Fruit fly (Drosophila melanogaster) whole organism, embryonic: Measurements from ENCODE around the gene CG5639.

ENCODE experiments used
- Atf6 ChIP-seq: fragments of 200-800 bp; sonication (Bioruptor generic); IDR thresholded peaks from 2 replicates; pipeline ENCODE4 v1.3.6; 2022; ENCODE audit warnings: missing biosample characterization, missing genetic modification characterization
- CG10267 ChIP-seq: fragments of 200-800 bp; sonication (Bioruptor generic); optimal IDR thresholded peaks from 2 replicates; lab custom pipeline; 2018; ENCODE audit warnings: missing biosample characterization, mild to moderate bottlenecking, missing genetic modification characterization, moderate library complexity
- CG10366 ChIP-seq: fragments of 200-800 bp; sonication (Bioruptor generic); IDR thresholded peaks from 2 replicates; pipeline ENCODE4 v1.3.6; 2022; ENCODE audit warnings: missing biosample characterization, missing genetic modification characterization
- CG11398 ChIP-seq: fragments of 200-800 bp; sonication (Bioruptor generic); optimal IDR thresholded peaks from 2 replicates; lab custom pipeline; 2016; ENCODE audit warnings: missing biosample characterization, missing genetic modification characterization
- CG13775 ChIP-seq: fragments of 200-800 bp; sonication (Bioruptor generic); optimal IDR thresholded peaks from 3 replicates; lab custom pipeline; 2017; ENCODE audit warnings: missing biosample characterization, mild to moderate bottlenecking, missing genetic modification characterization
- CG15073 ChIP-seq: fragments of 200-800 bp; sonication (Bioruptor generic); optimal IDR thresholded peaks from 2 replicates; lab custom pipeline; 2016; ENCODE audit warnings: missing biosample characterization, missing genetic modification characterization
- CG1529 ChIP-seq: fragments of 200-800 bp; sonication (Bioruptor generic); optimal IDR thresholded peaks from 3 replicates; lab custom pipeline; 2018; ENCODE audit warnings: missing biosample characterization, missing genetic modification characterization
- CG15601 ChIP-seq: fragments of 200-800 bp; sonication (Bioruptor generic); optimal IDR thresholded peaks from 3 replicates; lab custom pipeline; 2019; ENCODE audit warnings: missing biosample characterization, mild to moderate bottlenecking, missing genetic modification characterization, moderate library complexity
- CG1602 ChIP-seq: fragments of 200-800 bp; sonication (Bioruptor generic); optimal IDR thresholded peaks from 3 replicates; lab custom pipeline; 2016; ENCODE audit warnings: missing biosample characterization, missing genetic modification characterization
- CG1603 ChIP-seq: fragments of 200-800 bp; sonication (Bioruptor generic); optimal IDR thresholded peaks from 2 replicates; lab custom pipeline; 2019; ENCODE audit warnings: missing biosample characterization, mild to moderate bottlenecking, missing genetic modification characterization, moderate library complexity
- CG17361 ChIP-seq: fragments of 200-800 bp; sonication (Bioruptor generic); IDR thresholded peaks from 3 replicates; pipeline ENCODE4 v1.3.6; 2022; ENCODE audit warnings: missing biosample characterization, missing genetic modification characterization
- CG18262 ChIP-seq: fragments of 200-800 bp; optimal IDR thresholded peaks from 3 replicates; lab custom pipeline; 2019; ENCODE audit warnings: missing biosample characterization, mild to moderate bottlenecking, missing genetic modification characterization, moderate library complexity
- CG18599 ChIP-seq: fragments of 200-800 bp; sonication (Bioruptor generic); optimal IDR thresholded peaks from 3 replicates; lab custom pipeline; 2017; ENCODE audit warnings: missing biosample characterization, missing genetic modification characterization, mild to moderate bottlenecking, moderate library complexity, missing genetic modification reagents
- CG18764 ChIP-seq: fragments of 200-800 bp; sonication (Bioruptor generic); optimal IDR thresholded peaks from 3 replicates; lab custom pipeline; 2016; ENCODE audit warnings: missing biosample characterization, missing genetic modification characterization
- CG30403 ChIP-seq: fragments of 200-800 bp; sonication (Bioruptor generic); optimal IDR thresholded peaks from 3 replicates; lab custom pipeline; 2016; ENCODE audit warnings: missing biosample characterization, missing genetic modification characterization
- CG31441 ChIP-seq: fragments of 200-800 bp; sonication (Bioruptor generic); IDR thresholded peaks from 2 replicates; pipeline ENCODE4 v1.3.6; 2022; ENCODE audit warnings: missing biosample characterization, missing genetic modification characterization
- CG3847 ChIP-seq: fragments of 200-800 bp; sonication (Bioruptor generic); IDR thresholded peaks from 2 replicates; pipeline ENCODE4 v1.3.6; 2022; ENCODE audit warnings: missing biosample characterization, missing genetic modification characterization
- CG4424 ChIP-seq: fragments of 200-800 bp; sonication (Bioruptor generic); optimal IDR thresholded peaks from 3 replicates; lab custom pipeline; 2016; ENCODE audit warnings: missing biosample characterization, missing genetic modification characterization
- CG6175 ChIP-seq: fragments of 200-800 bp; sonication (Bioruptor generic); IDR thresholded peaks from 3 replicates; pipeline ENCODE4 v1.3.6; 2022; ENCODE audit warnings: missing biosample characterization, missing genetic modification characterization
- CG6765 ChIP-seq: fragments of 200-800 bp; sonication (Bioruptor generic); optimal IDR thresholded peaks from 3 replicates; lab custom pipeline; 2017; ENCODE audit warnings: missing biosample characterization, mild to moderate bottlenecking, missing genetic modification characterization
- CG7839 ChIP-seq: fragments of 200-800 bp; sonication (Bioruptor generic); optimal IDR thresholded peaks from 3 replicates; lab custom pipeline; 2018; ENCODE audit warnings: missing biosample characterization, mild to moderate bottlenecking, missing genetic modification characterization, moderate library complexity
- CG9817 ChIP-seq: fragments of 200-800 bp; sonication (Bioruptor generic); optimal IDR thresholded peaks from 2 replicates; lab custom pipeline; 2018; ENCODE audit warnings: missing biosample characterization, mild to moderate bottlenecking, missing genetic modification characterization, moderate library complexity
- Dbx ChIP-seq: fragments of 200-800 bp; sonication (Bioruptor generic); IDR thresholded peaks from 3 replicates; pipeline ENCODE4 v1.3.6; 2022; ENCODE audit warnings: missing biosample characterization, missing genetic modification characterization
- Dll ChIP-seq: fragments of 200-800 bp; sonication (Bioruptor generic); IDR thresholded peaks from 4 replicates; pipeline ENCODE4 v1.3.6; 2022; ENCODE audit warnings: missing biosample characterization, missing genetic modification characterization; ENCODE audit not compliant: partially characterized antibody
- Ets65A ChIP-seq: fragments of 200-800 bp; sonication (Bioruptor generic); peaks from one replicate; lab custom pipeline; 2016; ENCODE audit warnings: missing biosample characterization, missing genetic modification characterization
- Ets97D ChIP-seq: fragments of 200-800 bp; sonication (Bioruptor generic); optimal IDR thresholded peaks from 3 replicates; lab custom pipeline; 2016; ENCODE audit warnings: missing biosample characterization, missing genetic modification characterization
- Fer3 ChIP-seq: fragments of 200-800 bp; sonication (Bioruptor generic); optimal IDR thresholded peaks from 2 replicates; lab custom pipeline; 2018; ENCODE audit warnings: missing biosample characterization, mild to moderate bottlenecking, missing genetic modification characterization, moderate library complexity
- Gsc ChIP-seq: fragments of 200-800 bp; sonication (Bioruptor generic); IDR thresholded peaks from 2 replicates; pipeline ENCODE4 v1.3.6; 2022; ENCODE audit warnings: missing biosample characterization, missing genetic modification characterization
- HLH3B ChIP-seq: fragments of 200-800 bp; sonication (Bioruptor generic); IDR thresholded peaks from 2 replicates; pipeline ENCODE4 v1.3.6; 2022; ENCODE audit warnings: missing biosample characterization, missing genetic modification characterization
- Hmr ChIP-seq: fragments of 200-800 bp; sonication (Bioruptor generic); optimal IDR thresholded peaks from 3 replicates; lab custom pipeline; 2017; ENCODE audit warnings: mild to moderate bottlenecking, missing biosample characterization, missing genetic modification reagents, missing genetic modification characterization
- MESR4 ChIP-seq: fragments of 200-800 bp; sonication (Bioruptor generic); optimal IDR thresholded peaks from 2 replicates; lab custom pipeline; 2018; ENCODE audit warnings: missing biosample characterization, mild to moderate bottlenecking, missing genetic modification characterization, moderate library complexity
- Neu2 ChIP-seq: fragments of 200-800 bp; sonication (Bioruptor generic); optimal IDR thresholded peaks from 3 replicates; lab custom pipeline; 2016; ENCODE audit warnings: missing biosample characterization, missing genetic modification characterization, borderline replicate concordance
- Xrp1 ChIP-seq: fragments of 200-800 bp; sonication (Bioruptor generic); IDR thresholded peaks from 2 replicates; pipeline ENCODE4 v1.3.6; 2022; ENCODE audit warnings: missing biosample characterization, missing genetic modification characterization
- bbx ChIP-seq: fragments of 200-800 bp; sonication (Bioruptor generic); IDR thresholded peaks from 2 replicates; pipeline ENCODE4 v1.3.6; 2022; ENCODE audit warnings: missing biosample characterization, missing genetic modification characterization; ENCODE audit not compliant: partially characterized antibody
- bcd ChIP-seq: fragments of 200-800 bp; sonication (Bioruptor generic); optimal IDR thresholded peaks from 2 replicates; lab custom pipeline; 2017; ENCODE audit warnings: missing biosample characterization, mild to moderate bottlenecking, missing genetic modification characterization
- bigmax ChIP-seq: fragments of 200-800 bp; sonication (Bioruptor generic); optimal IDR thresholded peaks from 2 replicates; lab custom pipeline; 2018; ENCODE audit warnings: missing biosample characterization, mild to moderate bottlenecking, missing genetic modification characterization
- cas ChIP-seq: fragments of 200-800 bp; sonication (Bioruptor generic); IDR thresholded peaks from 2 replicates; pipeline ENCODE4 v1.3.6; 2022; ENCODE audit warnings: missing biosample characterization, missing genetic modification characterization
- kah ChIP-seq: fragments of 200-800 bp; sonication (Bioruptor generic); optimal IDR thresholded peaks from 2 replicates; lab custom pipeline; 2018; ENCODE audit warnings: missing biosample characterization, mild to moderate bottlenecking, missing genetic modification characterization
- lola ChIP-seq, 3 experiments: fragments of >200 bp in 2 of 3; fragments of 200-800 bp in 1 of 3; sonication (Bioruptor generic) in 1 of 3; optimal IDR thresholded peaks; 2 replicates each; lab custom pipeline; 2017 to 2019; ENCODE audit warnings: missing biosample characterization in 3 of 3, missing genetic modification characterization in 3 of 3, mild to moderate bottlenecking in 1 of 3, moderate library complexity in 1 of 3
- lov ChIP-seq, 2 experiments: fragments of 200-800 bp in 1 of 2; fragments of >200 bp in 1 of 2; sonication (Bioruptor generic) in 1 of 2; IDR thresholded peaks in 1 of 2; optimal IDR thresholded peaks in 1 of 2; 2 replicates in 1 of 2; 3 replicates in 1 of 2; pipeline versions ENCODE4 v1.3.6 to Lab custom; 2017 to 2022; ENCODE audit warnings: missing biosample characterization in 1 of 2, missing genetic modification characterization in 1 of 2
- mirr ChIP-seq: fragments of 200-800 bp; sonication (Bioruptor generic); optimal IDR thresholded peaks from 3 replicates; lab custom pipeline; 2018; ENCODE audit warnings: missing biosample characterization, mild to moderate bottlenecking, missing genetic modification characterization
- nom ChIP-seq: fragments of 200-800 bp; sonication (Bioruptor generic); optimal IDR thresholded peaks from 2 replicates; lab custom pipeline; 2017; ENCODE audit warnings: missing biosample characterization, missing genetic modification characterization, mild to moderate bottlenecking, moderate library complexity, missing genetic modification reagents
- otp ChIP-seq: fragments of 200-800 bp; sonication (Bioruptor generic); IDR thresholded peaks from 3 replicates; pipeline ENCODE4, ENCODE4 v1.3.6; 2022; ENCODE audit warnings: missing biosample characterization, missing genetic modification characterization
- psq ChIP-seq: fragments of 200-800 bp; sonication (Bioruptor generic); optimal IDR thresholded peaks from 2 replicates; lab custom pipeline; 2017; ENCODE audit warnings: missing biosample characterization, missing genetic modification characterization
- sens ChIP-seq: fragments of 200-800 bp; sonication (Bioruptor generic); peaks from one replicate; lab custom pipeline; 2016; ENCODE audit warnings: missing biosample characterization, missing genetic modification characterization
- sima ChIP-seq: fragments of 200-800 bp; sonication (Bioruptor generic); optimal IDR thresholded peaks from 2 replicates; lab custom pipeline; 2016; ENCODE audit warnings: missing biosample characterization, missing genetic modification characterization
- sug ChIP-seq: fragments of 200-800 bp; optimal IDR thresholded peaks from 2 replicates; lab custom pipeline; 2019; ENCODE audit warnings: missing biosample characterization, mild to moderate bottlenecking, missing genetic modification characterization, moderate library complexity
- usp ChIP-seq: fragments of >200 bp; optimal IDR thresholded peaks from 2 replicates; lab custom pipeline; 2017; ENCODE audit warnings: missing biosample characterization, missing genetic modification characterization
- vnd ChIP-seq: fragments of 200-800 bp; sonication (Bioruptor generic); IDR thresholded peaks from 3 replicates; pipeline ENCODE4 v1.3.6; 2022; ENCODE audit warnings: missing biosample characterization, missing genetic modification characterization; ENCODE audit not compliant: partially characterized antibody

Gene CG5639

DNA sequence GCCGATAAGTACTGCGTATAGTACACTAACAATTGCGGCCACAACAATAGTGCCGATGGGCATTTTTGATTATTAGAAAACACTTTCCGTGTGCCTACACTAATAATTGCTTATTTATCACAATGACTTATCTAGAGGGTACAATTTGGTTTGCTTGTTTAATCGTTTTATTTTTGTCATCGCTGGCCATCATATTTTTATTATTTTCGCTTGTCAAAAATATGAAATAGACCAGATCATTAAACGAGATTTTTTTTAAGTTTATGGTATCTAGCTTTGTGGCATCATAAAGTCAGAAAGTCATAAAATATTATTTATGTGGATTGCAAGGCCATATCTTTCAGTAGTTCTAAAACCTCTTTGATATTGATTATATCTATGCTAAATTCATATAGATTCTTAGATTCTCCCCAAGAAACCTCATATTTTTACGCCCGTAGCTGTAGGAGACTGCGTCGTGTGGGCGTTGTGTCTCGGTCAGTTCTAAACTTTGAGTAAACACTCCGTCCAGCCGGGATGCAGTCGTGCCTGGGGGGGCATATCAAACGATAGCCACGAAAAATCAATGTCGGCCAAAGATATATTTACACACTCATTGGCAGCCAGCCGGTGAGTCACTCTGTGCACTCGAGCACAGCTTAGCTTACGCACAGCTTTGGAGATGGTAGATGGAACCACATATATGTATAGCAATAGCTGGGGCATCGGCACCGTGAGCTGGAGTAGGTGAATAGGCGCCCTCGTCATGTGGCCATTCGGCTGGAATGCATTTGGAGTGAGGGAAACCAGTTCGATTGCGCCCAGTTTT lies 8.9 kb upstream of the CG5639 start (continued):
- peak; percentile 58 for TF ChIP-seq CG30403
- peak; percentile 14 for TF ChIP-seq CG18599 (GFP tag; lab: Kevin White, UChicago)
- TF ChIP-seq MESR4 = no peak
- no peak for TF ChIP-seq Fer3 (tag; lab: Kevin White, UChicago)
- TF ChIP-seq CG11398 (GFP tag; lab: Kevin White, UChicago) = no peak
- TF ChIP-seq Gsc = no peak
- peak; percentile 82 for TF ChIP-seq sens (GFP tag; lab: Kevin White, UChicago)
- no peak for TF ChIP-seq CG15073
- TF ChIP-seq CG9817 (tag; lab: Kevin White, UChicago) = no peak
- TF ChIP-seq lola (GFP tag; optimal IDR thresholded peaks at IDR 0.05; lab: Kevin White, UChicago) = peak in 1 of 3 experiments; percentile 21
- no peak for TF ChIP-seq usp
- TF ChIP-seq CG13775 (GFP tag; lab: Kevin White, UChicago) = no peak
- TF ChIP-seq HLH3B (GFP tag; lab: Robert Waterston, UW) = no peak
- peak; percentile 60 for TF ChIP-seq CG18262
- peak; percentile 60; the same call in 2 of the 3 replicates for TF ChIP-seq CG17361
- no peak for TF ChIP-seq Atf6 (GFP tag; lab: Robert Waterston, UW)
- no peak for TF ChIP-seq CG1602
- no peak for TF ChIP-seq otp
- no peak for TF ChIP-seq CG6175
- peak; percentile 4 for TF ChIP-seq CG6765 (GFP tag; lab: Kevin White, UChicago)
- no peak for TF ChIP-seq mirr
- TF ChIP-seq CG31441 (GFP tag; lab: Robert Waterston, UW) = peak; percentile 69
- no peak for TF ChIP-seq Hmr
- TF ChIP-seq bigmax (GFP tag; lab: Kevin White, UChicago) = no peak
- TF ChIP-seq sug (tag; lab: Kevin White, UChicago) = no peak
- no peak for TF ChIP-seq CG15601
- TF ChIP-seq CG1603 (tag; lab: Kevin White, UChicago) = no peak
- TF ChIP-seq vnd (GFP tag; lab: Robert Waterston, UW) = no peak
- no peak for TF ChIP-seq psq (GFP tag; lab: Kevin White, UChicago)
- no peak for TF ChIP-seq lov (optimal IDR thresholded peaks at IDR 0.05; lab: Kevin White, UChicago)
- TF ChIP-seq lov (GFP tag; IDR thresholded peaks at IDR 0.05; lab: Robert Waterston, UW) = no peak
- TF ChIP-seq Ets65A (GFP tag; lab: Kevin White, UChicago) = no peak
- TF ChIP-seq Xrp1 (GFP tag; lab: Robert Waterston, UW) = no peak
- no peak for TF ChIP-seq bbx (GFP tag; lab: Robert Waterston, UW)
- TF ChIP-seq CG3847 = no peak
- no peak for TF ChIP-seq Dbx (GFP tag; lab: Robert Waterston, UW)
- no peak for TF ChIP-seq CG10366 (GFP tag; lab: Robert Waterston, UW)
- no peak for TF ChIP-seq bcd (GFP tag; lab: Kevin White, UChicago)
- no peak for TF ChIP-seq Neu2 (GFP tag; lab: Kevin White, UChicago)
- peak; percentile 40 for TF ChIP-seq CG4424 (GFP tag; lab: Kevin White, UChicago)
- no peak for TF ChIP-seq Ets97D (GFP tag; lab: Kevin White, UChicago)
- no peak for TF ChIP-seq Dll (GFP tag; lab: Robert Waterston, UW)
- TF ChIP-seq kah (GFP tag; lab: Kevin White, UChicago) = no peak
- TF ChIP-seq cas (GFP tag; lab: Robert Waterston, UW) = no peak
- peak; percentile 56 for TF ChIP-seq CG7839 (tag; lab: Kevin White, UChicago)
- TF ChIP-seq CG18764 (GFP tag; lab: Kevin White, UChicago) = no peak
- peak; percentile 37 for TF ChIP-seq CG10267 (tag; lab: Kevin White, UChicago)
- no peak for TF ChIP-seq nom (GFP tag; lab: Kevin White, UChicago)
- no peak for TF ChIP-seq CG1529
- TF ChIP-seq sima = no peak
